Fruit fly (Drosophila melanogaster): ENCODE measurements around the gene TAF1B.

The TAF1B gene

DNA sequence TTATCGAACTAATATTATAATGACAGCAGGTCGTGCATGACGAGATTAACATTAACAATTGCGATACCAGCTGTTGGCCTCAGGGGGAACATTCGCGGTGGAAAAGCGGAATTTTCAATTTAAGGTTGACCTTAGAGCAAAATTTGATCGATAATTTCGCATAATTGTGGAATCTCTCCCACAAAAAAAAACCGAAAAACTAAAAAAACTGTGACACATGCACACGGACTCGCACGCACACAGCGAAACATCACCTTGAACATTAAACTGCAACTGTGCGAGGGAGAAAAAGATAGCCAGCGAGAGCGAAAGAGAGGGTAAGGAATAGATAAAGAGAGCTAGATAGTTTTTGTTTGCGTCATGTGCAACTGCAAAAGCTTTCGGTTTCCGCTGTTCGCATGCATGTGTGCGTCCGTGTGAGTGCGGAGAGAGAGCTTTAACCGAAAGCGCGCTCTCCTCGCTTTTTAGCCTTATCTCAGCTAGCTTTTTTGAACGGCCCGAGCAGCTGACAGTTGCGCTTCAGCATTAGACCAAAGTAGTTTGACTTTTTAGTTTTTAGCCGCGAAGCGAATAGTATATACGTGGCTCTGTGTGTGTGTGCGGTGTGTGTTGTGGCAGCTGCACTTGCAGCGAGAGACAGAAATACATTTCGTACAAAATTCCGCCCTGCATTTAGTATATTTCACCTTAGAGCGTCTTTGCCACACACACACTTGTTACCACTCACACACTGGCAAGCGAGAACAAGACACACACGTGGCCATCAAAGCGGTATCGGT lies 50.5 kb downstream of the TAF1B start (continued):
- no peak for TF ChIP-seq lov (optimal IDR thresholded peaks at IDR 0.05)
- 0 out of 3 replicates have a peak, but pooled peaks have one; percentile 21 for TF ChIP-seq lov (GFP tag; IDR thresholded peaks at IDR 0.05)
- no peak for TF ChIP-seq Dfd (GFP tag; optimal IDR thresholded peaks at IDR 0.05)
- TF ChIP-seq unpg (GFP tag; optimal IDR thresholded peaks at IDR 0.05) = peak; percentile 19
- no peak for TF ChIP-seq lbe (GFP tag; optimal IDR thresholded peaks at IDR 0.05)
- TF ChIP-seq CG18599 (GFP tag; optimal IDR thresholded peaks at IDR 0.05) = no peak
- peak; percentile 90 for TF ChIP-seq ftz-f1 (GFP tag; optimal IDR thresholded peaks at IDR 0.05)
- TF ChIP-seq CG4360 (GFP tag; IDR thresholded peaks at IDR 0.05) = no peak
- no peak for TF ChIP-seq CG7963 (GFP tag; IDR thresholded peaks at IDR 0.05; ENCODE audit: partially characterized antibody)
- no peak for TF ChIP-seq nerfin-1 (tag; optimal IDR thresholded peaks at IDR 0.05)
- TF ChIP-seq Awh (GFP tag; IDR thresholded peaks at IDR 0.05) = no peak
- no peak for TF ChIP-seq CG7786 (GFP tag; optimal IDR thresholded peaks at IDR 0.05)
- no peak for TF ChIP-seq CG17359 (tag; optimal IDR thresholded peaks at IDR 0.05)
- TF ChIP-seq CG15479 (GFP tag; optimal IDR thresholded peaks at IDR 0.05) = no peak
- TF ChIP-seq CG8290 (GFP tag; optimal IDR thresholded peaks at IDR 0.05) = no peak
- TF ChIP-seq CG8290 (tag; optimal IDR thresholded peaks at IDR 0.05) = peak in 1 of 2 experiments; percentile 14
- TF ChIP-seq lola (GFP tag; optimal IDR thresholded peaks at IDR 0.05) = no peak
- peak; percentile 55 for TF ChIP-seq Deaf1 (tag; optimal IDR thresholded peaks at IDR 0.05)
- TF ChIP-seq Neu2 (GFP tag; optimal IDR thresholded peaks at IDR 0.05; ENCODE audit: borderline replicate concordance) = no peak
- TF ChIP-seq tx (GFP tag; optimal IDR thresholded peaks at IDR 0.05) = no peak
- no peak for TF ChIP-seq Gsc (GFP tag; IDR thresholded peaks at IDR 0.05)
- TF ChIP-seq emc (GFP tag; optimal IDR thresholded peaks at IDR 0.05) = no peak
- no peak for TF ChIP-seq twi (tag; optimal IDR thresholded peaks at IDR 0.05)
- no peak for TF ChIP-seq zfh2 (GFP tag; optimal IDR thresholded peaks at IDR 0.05)
- no peak for TF ChIP-seq CG16815 (GFP tag; optimal IDR thresholded peaks at IDR 0.05)
- TF ChIP-seq disco-r (GFP tag; optimal IDR thresholded peaks at IDR 0.05) = no peak
- TF ChIP-seq CG10209 (GFP tag; optimal IDR thresholded peaks at IDR 0.05) = no peak
- no peak for TF ChIP-seq CG10565 (GFP tag; optimal IDR thresholded peaks at IDR 0.05)
- TF ChIP-seq Mad (GFP tag; optimal IDR thresholded peaks at IDR 0.05) = peak; percentile 1
- TF ChIP-seq CG10979 (tag; optimal IDR thresholded peaks at IDR 0.05) = no peak
- TF ChIP-seq Lim3 (GFP tag; IDR thresholded peaks at IDR 0.05) = no peak
- 0 out of 4 replicates have a peak, but pooled peaks have one; percentile 15 for TF ChIP-seq Dll (GFP tag; IDR thresholded peaks at IDR 0.05; ENCODE audit: partially characterized antibody)
- no peak for TF ChIP-seq CG18011 (GFP tag; optimal IDR thresholded peaks at IDR 0.05)
- no peak for TF ChIP-seq eyg (GFP tag; optimal IDR thresholded peaks at IDR 0.05)
- TF ChIP-seq CG9727 (GFP tag; optimal IDR thresholded peaks at IDR 0.05) = no peak
- no peak for TF ChIP-seq Doc2 (GFP tag; IDR thresholded peaks at IDR 0.05)
- TF ChIP-seq Rfx (GFP tag; IDR thresholded peaks at IDR 0.05) = no peak

DNA sequence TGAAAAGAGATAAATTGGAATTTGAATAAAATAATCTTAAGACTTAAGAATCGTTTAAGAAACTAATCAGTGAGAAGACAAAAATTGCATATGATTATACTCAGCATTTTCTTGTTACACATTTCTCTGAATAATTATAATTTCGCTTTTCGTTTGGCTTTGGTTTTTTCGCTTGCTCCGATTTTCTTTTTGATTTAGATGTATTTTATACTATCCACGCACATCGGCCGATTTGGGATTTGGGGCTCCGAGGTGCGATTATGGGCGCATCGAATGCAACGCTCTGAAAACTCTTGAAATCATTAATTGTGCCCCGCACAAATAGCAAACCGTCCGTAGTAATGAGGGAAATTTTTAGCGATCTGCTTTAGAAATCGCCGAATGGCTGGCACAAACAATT lies 52.5 kb downstream of the TAF1B start:
- TF ChIP-seq hkb (optimal IDR thresholded peaks at IDR 0.05) = no peak
- no peak for TF ChIP-seq hkb (GFP tag; IDR thresholded peaks at IDR 0.05)
- no peak for TF ChIP-seq fd102C (GFP tag; optimal IDR thresholded peaks at IDR 0.05)
- TF ChIP-seq prd (optimal IDR thresholded peaks at IDR 0.05) = no peak
- TF ChIP-seq prd (GFP tag; IDR thresholded peaks at IDR 0.05) = no peak
- TF ChIP-seq eyg (GFP tag; optimal IDR thresholded peaks at IDR 0.05) = no peak
- no peak for TF ChIP-seq crol (GFP tag; IDR thresholded peaks at IDR 0.05)
- no peak for TF ChIP-seq CG15696 (tag; optimal IDR thresholded peaks at IDR 0.05)
- no peak for TF ChIP-seq pros (GFP tag; optimal IDR thresholded peaks at IDR 0.05)
- no peak for TF ChIP-seq Myb (GFP tag; optimal IDR thresholded peaks at IDR 0.05)
- no peak for TF ChIP-seq CTCF (GFP tag; optimal IDR thresholded peaks at IDR 0.05)
- no peak for TF ChIP-seq sisA (GFP tag; IDR thresholded peaks at IDR 0.05)
